Worm (Caenorhabditis elegans): Measurements from ENCODE around the gene srd-5.

The srd-5 gene

ce11 chrIV:5654693-5655092, 19.6 kb downstream of the srd-5 start:
- TF ChIP-seq unc-62 (GFP tag; optimal IDR thresholded peaks at IDR 0.05 in 1 of 2) (peak in 1 of 2 experiments; percentile 95), unc-62 (tag; optimal IDR thresholded peaks at IDR 0.05) (no peak), dmd-8 (GFP tag; IDR thresholded peaks at IDR 0.05) (no peak), fkh-10 (GFP tag; optimal IDR thresholded peaks at IDR 0.05) (no peak)

- no peak for TF ChIP-seq nhr-10 (tag; optimal IDR thresholded peaks at IDR 0.05)
- no peak for TF ChIP-seq egl-27 (tag; optimal IDR thresholded peaks at IDR 0.05)
- TF ChIP-seq F49E8.2 (tag; optimal IDR thresholded peaks at IDR 0.05; ENCODE audit: borderline replicate concordance): no peak
- no peak for TF ChIP-seq lin-29 (GFP tag; IDR thresholded peaks at IDR 0.05)
- TF ChIP-seq nhr-102 (tag; optimal IDR thresholded peaks at IDR 0.05): peak; percentile 9
- no peak for TF ChIP-seq Y48G9A.11 (GFP tag; IDR thresholded peaks at IDR 0.05)
- peak; percentile 78 for TF ChIP-seq hlh-11 (tag; optimal IDR thresholded peaks at IDR 0.05)
- no peak for TF ChIP-seq nhr-11 (tag; optimal IDR thresholded peaks at IDR 0.05)
- peak; percentile 94 for TF ChIP-seq dmd-6 (GFP tag; IDR thresholded peaks at IDR 0.05)
- no peak for TF ChIP-seq ztf-11 (tag; optimal IDR thresholded peaks at IDR 0.05)
- TF ChIP-seq tag-97 (GFP tag; IDR thresholded peaks at IDR 0.05): no peak
- TF ChIP-seq nhr-48 (tag; optimal IDR thresholded peaks at IDR 0.05): peak; percentile 51
- TF ChIP-seq zip-11 (GFP tag; IDR thresholded peaks at IDR 0.05): no peak
- no peak for TF ChIP-seq daf-16 (GFP tag; optimal IDR thresholded peaks at IDR 0.05)
- TF ChIP-seq daf-16 (tag; optimal IDR thresholded peaks at IDR 0.05): peak; percentile 67
- peak; percentile 55 for TF ChIP-seq pqm-1 (tag; optimal IDR thresholded peaks at IDR 0.05)
- TF ChIP-seq nhr-77 (tag; optimal IDR thresholded peaks at IDR 0.05): peak; percentile 33
- TF ChIP-seq skn-1 (tag; optimal IDR thresholded peaks at IDR 0.05): no peak
- TF ChIP-seq ztf-7 (tag; optimal IDR thresholded peaks at IDR 0.05): no peak
- TF ChIP-seq lin-13 (GFP tag; optimal IDR thresholded peaks at IDR 0.05): no peak
- no peak for TF ChIP-seq aly-2 (tag; optimal IDR thresholded peaks at IDR 0.05)
- no peak for TF ChIP-seq D1046.2 (GFP tag; IDR thresholded peaks at IDR 0.05)
- TF ChIP-seq lin-1 (GFP tag; IDR thresholded peaks at IDR 0.05): 0 out of 2 replicates have a peak, but pooled peaks have one; percentile 39
- TF ChIP-seq unc-39 (tag; optimal IDR thresholded peaks at IDR 0.05): no peak
- TF ChIP-seq cey-2 (tag; optimal IDR thresholded peaks at IDR 0.05; ENCODE audit: borderline replicate concordance, insufficient read depth): no peak
- TF ChIP-seq pha-4 (GFP tag; IDR thresholded peaks at IDR 0.05): peak; percentile 12; the same call in 1 of the 2 replicates
- no peak for TF ChIP-seq pha-4 (tag; optimal IDR thresholded peaks at IDR 0.05)
- peak; percentile 11 for TF ChIP-seq nhr-28 (tag; optimal IDR thresholded peaks at IDR 0.05)
- peak; percentile 19 for TF ChIP-seq mxl-3 (GFP tag; optimal IDR thresholded peaks at IDR 0.05)
- peak in 1 of 2 experiments; percentile 34 for TF ChIP-seq hif-1 (tag; optimal IDR thresholded peaks at IDR 0.05)
- no peak for TF ChIP-seq dmd-9 (GFP tag; IDR thresholded peaks at IDR 0.05)
- TF ChIP-seq Y5F2A.4 (GFP tag; optimal IDR thresholded peaks at IDR 0.05): no peak
- TF ChIP-seq gei-8 (GFP tag; optimal IDR thresholded peaks at IDR 0.05): no peak
- no peak for TF ChIP-seq nhr-6 (tag; optimal IDR thresholded peaks at IDR 0.05)
- peak; percentile 68 for TF ChIP-seq dve-1 (tag; optimal IDR thresholded peaks at IDR 0.05; ENCODE audit: insufficient read depth)
Measured at ce11 chrIV:5654203-5654602, 20.1 kb downstream of the srd-5 start.

- TF ChIP-seq mxl-3 (GFP tag; optimal IDR thresholded peaks at IDR 0.05): no peak
- no peak for TF ChIP-seq pqm-1 (tag; optimal IDR thresholded peaks at IDR 0.05)
- no peak for TF ChIP-seq duxl-1 (tag; optimal IDR thresholded peaks at IDR 0.05; ENCODE audit: poor library complexity)
- TF ChIP-seq aha-1 (tag): peak; percentile 63
Measured at ce11 chrIV:5653649-5654048, 20.7 kb downstream of the srd-5 start, which contains the start of gene clec-178. Gene clec-178 (plus strand): TSS chrIV:5653949.
